Worm (Caenorhabditis elegans) whole organism, L1 larva: ENCODE data around the gene srd-38.

Experiments
- aly-2 ChIP-seq: fragments of 150-350 bp; optimal IDR thresholded peaks from 2 replicates; lab custom pipeline; 2014; ENCODE audit warnings: missing biosample characterization, missing genetic modification characterization
- ama-1 ChIP-seq: fragments of 150-350 bp; optimal IDR thresholded peaks from 2 replicates; lab custom pipeline; 2014
- efl-1 ChIP-seq, 4 experiments: fragments of 150-350 bp; optimal IDR thresholded peaks in 3 of 4; peaks in 1 of 4; 1 replicate in 1 of 4; 2 replicates in 3 of 4; lab custom pipeline; 2014; ENCODE audit warnings: missing biosample characterization in 2 of 4, missing genetic modification characterization in 2 of 4, missing genetic modification reagents in 2 of 4
- elt-2 ChIP-seq: sonication (generic microtip); optimal IDR thresholded peaks from 2 replicates; lab custom pipeline; 2016; ENCODE audit warnings: missing genetic modification characterization, mild to moderate bottlenecking, inconsistent platforms, missing compliant biosample characterization, missing genetic modification reagents
- ets-5 ChIP-seq: fragments of 200-800 bp; sonication (Bioruptor generic); IDR thresholded peaks from 2 replicates; pipeline ENCODE4 v1.3.6; 2022; ENCODE audit warnings: missing genetic modification characterization, missing compliant biosample characterization
- hpl-2 ChIP-seq: fragments of 150-350 bp; optimal IDR thresholded peaks from 2 replicates; lab custom pipeline; 2014; ENCODE audit warnings: missing biosample characterization, missing genetic modification reagents, missing genetic modification characterization
- lin-13 ChIP-seq: fragments of 150-350 bp; optimal IDR thresholded peaks from 2 replicates; lab custom pipeline; 2014; ENCODE audit warnings: missing biosample characterization, missing genetic modification reagents, missing genetic modification characterization
- lin-14 ChIP-seq: fragments of 200-800 bp; sonication (Bioruptor generic); optimal IDR thresholded peaks from 2 replicates; lab custom pipeline; 2018; ENCODE audit warnings: mild to moderate bottlenecking, missing genetic modification characterization, moderate library complexity, missing compliant biosample characterization
- mdl-1 ChIP-seq, 2 experiments: fragments of 150-350 bp; optimal IDR thresholded peaks; 2 replicates each; lab custom pipeline; 2014 to 2017; ENCODE audit warnings: missing biosample characterization in 2 of 2, missing genetic modification characterization in 2 of 2, inconsistent platforms in 1 of 2
- mep-1 ChIP-seq: fragments of 150-350 bp; optimal IDR thresholded peaks from 2 replicates; lab custom pipeline; 2014; ENCODE audit warnings: missing biosample characterization, missing genetic modification characterization
- nhr-76 ChIP-seq: sonication (generic microtip); optimal IDR thresholded peaks from 2 replicates; lab custom pipeline; 2017; ENCODE audit warnings: missing biosample characterization, missing genetic modification characterization
- nhr-77 ChIP-seq: fragments of 150-350 bp; optimal IDR thresholded peaks from 2 replicates; lab custom pipeline; 2014; ENCODE audit warnings: missing biosample characterization, missing genetic modification characterization
- pag-3 ChIP-seq: sonication (generic microtip); optimal IDR thresholded peaks from 2 replicates; lab custom pipeline; 2017; ENCODE audit warnings: missing genetic modification characterization, mild to moderate bottlenecking, missing compliant biosample characterization, antibody characterized with exemption, borderline replicate concordance; ENCODE audit not compliant: insufficient read depth
- pqm-1 ChIP-seq: sonication (generic microtip); optimal IDR thresholded peaks from 3 replicates; lab custom pipeline; 2017; ENCODE audit warnings: missing biosample characterization, missing genetic modification characterization
- rnt-1 ChIP-seq: sonication (generic microtip); optimal IDR thresholded peaks from 2 replicates; lab custom pipeline; 2016; ENCODE audit warnings: mild to moderate bottlenecking, missing genetic modification characterization, moderate library complexity, missing compliant biosample characterization
- snu-23 ChIP-seq: sonication (generic microtip); optimal IDR thresholded peaks from 2 replicates; lab custom pipeline; 2016; ENCODE audit warnings: missing genetic modification characterization, missing compliant biosample characterization
- sox-4 ChIP-seq: sonication (generic microtip); optimal IDR thresholded peaks from 2 replicates; lab custom pipeline; 2016; ENCODE audit warnings: missing genetic modification characterization, missing compliant biosample characterization
- unc-30 ChIP-seq: sonication (generic microtip); optimal IDR thresholded peaks from 2 replicates; lab custom pipeline; 2017; ENCODE audit warnings: missing biosample characterization, missing genetic modification characterization
- unc-62 ChIP-seq: fragments of 150-350 bp; optimal IDR thresholded peaks from 2 replicates; lab custom pipeline; 2014; ENCODE audit warnings: missing biosample characterization, missing genetic modification reagents, missing genetic modification characterization

Gene srd-38

ce11 chrX:13340970-13341369, 49.4 kb downstream of the srd-38 start (continued):
- TF ChIP-seq pag-3 (tag; lab: Kevin White, UChicago) (peak; percentile 64), pqm-1 (no peak), nhr-77 (tag; lab: Kevin White, UChicago) (no peak), sox-4 (no peak)

- TF ChIP-seq mep-1 (no peak), lin-13 (GFP tag; lab: Kevin White, UChicago) (no peak), nhr-77 (tag; lab: Kevin White, UChicago) (no peak), rnt-1 (tag; lab: Kevin White, UChicago) (no peak), ama-1 (lab: Kevin White, UChicago) (no peak), unc-30 (tag; lab: Kevin White, UChicago) (no peak), aly-2 (tag; lab: Kevin White, UChicago) (no peak), elt-2 (tag; lab: Kevin White, UChicago) (peak; percentile 42), efl-1 (optimal IDR thresholded peaks at IDR 0.05; lab: Kevin White, UChicago) (no peak), efl-1 (GFP tag; optimal IDR thresholded peaks at IDR 0.05 in 1 of 2; lab: Kevin White, UChicago) (peak in 1 of 2 experiments; percentile 71), ets-5 (GFP tag; lab: Robert Waterston, UW) (no peak), snu-23 (GFP tag; lab: Kevin White, UChicago) (no peak), mdl-1 (tag; optimal IDR thresholded peaks at IDR 0.05; lab: Kevin White, UChicago) (no peak), nhr-76 (tag; lab: Kevin White, UChicago) (no peak), hpl-2 (GFP tag; lab: Kevin White, UChicago) (no peak), unc-62 (GFP tag; lab: Kevin White, UChicago) (no peak), lin-14 (GFP tag; lab: Kevin White, UChicago) (no peak)
These were observed 50.2 kb downstream of the srd-38 start for ce11 chrX:13341853-13342252.
